Worm (Caenorhabditis elegans) whole organism, midembryonic: ENCODE results near the gene hlh-13.

Experiments
- T22C8.4 ChIP-seq: fragments of 200-800 bp; sonication (Bioruptor generic); IDR thresholded peaks from 2 replicates; pipeline ENCODE4 v1.3.6; 2022; ENCODE audit warnings: missing genetic modification characterization, missing compliant biosample characterization
- cog-1 ChIP-seq: sonication (generic microtip); optimal IDR thresholded peaks from 2 replicates; lab custom pipeline; 2016; ENCODE audit warnings: missing genetic modification characterization, missing compliant biosample characterization
- flt-1 ChIP-seq: fragments of 200-800 bp; sonication (Bioruptor generic); IDR thresholded peaks from 2 replicates; pipeline ENCODE4 v1.3.6; 2022; ENCODE audit warnings: missing genetic modification characterization, missing compliant biosample characterization
- klf-2 ChIP-seq: fragments of 200-800 bp; sonication (Bioruptor generic); conservative IDR thresholded peaks from 2 replicates; pipeline ENCODE4 v1.3.6; 2022; ENCODE audit warnings: missing genetic modification reagents, missing genetic modification characterization, missing compliant biosample characterization
- med-1 ChIP-seq: sonication (generic microtip); optimal IDR thresholded peaks from 2 replicates; lab custom pipeline; 2017; ENCODE audit warnings: missing genetic modification characterization, mild to moderate bottlenecking, missing compliant biosample characterization, antibody characterized with exemption, missing genetic modification reagents; ENCODE audit not compliant: insufficient read depth
- ref-1 ChIP-seq: fragments of 200-800 bp; sonication (Bioruptor generic); conservative IDR thresholded peaks from 2 replicates; pipeline ENCODE4 v1.3.6; 2022; ENCODE audit warnings: missing genetic modification reagents, missing genetic modification characterization, missing compliant biosample characterization
- tab-1 ChIP-seq: fragments of 200-800 bp; sonication (Bioruptor generic); IDR thresholded peaks from 2 replicates; pipeline ENCODE4 v1.3.6; 2022; ENCODE audit warnings: missing genetic modification characterization, missing compliant biosample characterization
- ztf-23 ChIP-seq: fragments of 200-800 bp; sonication (Bioruptor generic); IDR thresholded peaks from 2 replicates; pipeline ENCODE4 v1.3.6; 2022; ENCODE audit warnings: missing genetic modification reagents, missing genetic modification characterization, missing compliant biosample characterization
- ztf-29 ChIP-seq: fragments of 200-800 bp; sonication (Bioruptor generic); IDR thresholded peaks from 2 replicates; pipeline ENCODE4 v1.3.6; 2022; ENCODE audit warnings: missing genetic modification reagents, missing genetic modification characterization, missing compliant biosample characterization

Gene hlh-13

ce11 chrX:4294957-4295356 lies 45.9 kb downstream of the hlh-13 start:
- TF ChIP-seq tab-1 (GFP tag; lab: Robert Waterston, UW) (no peak), klf-2 (GFP tag; lab: Robert Waterston, UW) (no peak), T22C8.4 (GFP tag; lab: Robert Waterston, UW) (no peak), med-1 (GFP tag; lab: Kevin White, UChicago) (no peak), ztf-29 (GFP tag; lab: Robert Waterston, UW) (no peak), ref-1 (GFP tag; lab: Robert Waterston, UW) (no peak), ztf-23 (GFP tag; lab: Robert Waterston, UW) (no peak), cog-1 (tag; lab: Kevin White, UChicago) (no peak), flt-1 (no peak)

DNA sequence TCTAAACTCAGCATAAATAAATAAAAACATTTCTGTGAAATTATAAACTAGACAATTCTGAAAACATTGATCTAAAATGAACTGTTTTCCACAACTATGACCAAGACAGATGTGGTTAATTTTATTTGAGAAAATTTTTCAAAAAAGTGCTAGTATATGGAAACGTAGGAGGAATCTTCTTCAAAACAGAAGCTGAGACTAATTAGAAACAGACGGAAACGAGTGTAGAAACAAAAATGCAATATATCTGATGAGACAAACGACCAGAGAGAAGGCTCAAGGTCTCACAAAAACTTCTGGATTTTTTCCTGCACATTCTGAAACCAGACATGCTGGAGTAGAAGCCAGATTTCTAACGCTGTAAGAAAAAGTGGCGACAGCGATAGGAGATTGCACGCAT lies 46.9 kb downstream of the hlh-13 start:
- no peak for TF ChIP-seq ztf-23 (GFP tag; lab: Robert Waterston, UW)
- TF ChIP-seq T22C8.4 (GFP tag; lab: Robert Waterston, UW) = no peak
- no peak for TF ChIP-seq med-1 (GFP tag; lab: Kevin White, UChicago)
- TF ChIP-seq flt-1 = no peak

DNA sequence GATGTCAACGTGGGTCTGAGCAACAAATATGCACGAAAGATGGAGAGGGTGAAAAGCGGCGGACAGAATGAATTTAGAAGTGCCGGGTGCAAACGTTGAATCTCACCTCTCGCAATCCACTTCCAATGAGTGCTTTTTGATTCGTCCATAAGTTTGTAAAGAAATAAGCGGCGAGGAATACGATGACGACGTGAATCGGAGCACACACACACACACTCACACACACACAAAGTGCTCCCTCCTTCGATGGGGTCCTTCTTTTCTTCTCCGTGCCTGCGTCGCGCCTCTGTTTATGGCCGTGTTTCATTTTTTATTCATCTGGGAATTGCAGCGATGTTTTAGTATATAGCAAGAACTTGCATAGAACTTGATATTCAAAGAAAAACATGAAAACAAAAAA lies 48.4 kb downstream of the hlh-13 start, which contains the start of gene paf-2:
Gene paf-2 (minus strand): TSS at position 290 of the 400 bp plus-strand sequence.
- no peak for TF ChIP-seq cog-1 (tag; lab: Kevin White, UChicago)
